Worm (Caenorhabditis elegans) whole organism, mixed stage, embryonic: ENCODE measurements around the gene egl-43.

Experiments used
- M03D4.4 ChIP-seq: sonication (generic microtip); optimal IDR thresholded peaks from 2 replicates; lab custom pipeline; 2017; ENCODE audit warnings: mild to moderate bottlenecking, missing genetic modification characterization, missing compliant biosample characterization
- bed-3 ChIP-seq: fragments of 200-800 bp; sonication (Bioruptor generic); optimal IDR thresholded peaks from 3 replicates; lab custom pipeline; 2018; ENCODE audit warnings: mild to moderate bottlenecking, missing genetic modification characterization, moderate library complexity, missing compliant biosample characterization
- blmp-1 ChIP-seq: fragments of 150-350 bp; optimal IDR thresholded peaks from 2 replicates; lab custom pipeline; 2014; ENCODE audit warnings: missing biosample characterization, missing genetic modification characterization
- ceh-39 ChIP-seq: fragments of 150-350 bp; optimal IDR thresholded peaks from 2 replicates; lab custom pipeline; 2014; ENCODE audit warnings: missing biosample characterization, missing genetic modification characterization
- ceh-43 ChIP-seq: fragments of 200-800 bp; sonication (Bioruptor generic); optimal IDR thresholded peaks from 2 replicates; lab custom pipeline; 2018; ENCODE audit warnings: mild to moderate bottlenecking, missing genetic modification characterization, moderate library complexity, missing compliant biosample characterization
- ceh-83 ChIP-seq: fragments of 200-800 bp; sonication (Bioruptor generic); optimal IDR thresholded peaks from 2 replicates; lab custom pipeline; 2018; ENCODE audit warnings: mild to moderate bottlenecking, missing genetic modification characterization, missing compliant biosample characterization
- cnd-1 ChIP-seq: fragments of 200-800 bp; sonication (Bioruptor generic); optimal IDR thresholded peaks from 2 replicates; lab custom pipeline; 2018; ENCODE audit warnings: mild to moderate bottlenecking, missing genetic modification characterization, missing compliant biosample characterization
- drap-1 ChIP-seq: fragments of 200-800 bp; sonication (Bioruptor generic); optimal IDR thresholded peaks from 3 replicates; lab custom pipeline; 2018; ENCODE audit warnings: mild to moderate bottlenecking, missing genetic modification characterization, missing compliant biosample characterization
- elt-1 ChIP-seq: sonication (generic microtip); optimal IDR thresholded peaks from 2 replicates; lab custom pipeline; 2017; ENCODE audit warnings: missing genetic modification characterization, mild to moderate bottlenecking, missing compliant biosample characterization, antibody characterized with exemption, moderate library complexity, borderline replicate concordance; ENCODE audit not compliant: insufficient read depth
- elt-3 ChIP-seq: fragments of 150-350 bp; optimal IDR thresholded peaks from 2 replicates; lab custom pipeline; 2014; ENCODE audit warnings: missing biosample characterization, missing genetic modification characterization
- flh-1 ChIP-seq: fragments of 200-800 bp; sonication (Bioruptor generic); optimal IDR thresholded peaks from 2 replicates; lab custom pipeline; 2018; ENCODE audit warnings: mild to moderate bottlenecking, missing genetic modification characterization, moderate library complexity, missing compliant biosample characterization
- ham-2 ChIP-seq: fragments of 200-800 bp; sonication (Bioruptor generic); optimal IDR thresholded peaks from 2 replicates; lab custom pipeline; 2018; ENCODE audit warnings: mild to moderate bottlenecking, missing genetic modification characterization, missing compliant biosample characterization
- hlh-1 ChIP-seq: fragments of 150-350 bp; optimal IDR thresholded peaks from 2 replicates; lab custom pipeline; 2014; ENCODE audit warnings: missing biosample characterization, missing genetic modification reagents, missing genetic modification characterization
- lin-32 ChIP-seq: fragments of 200-800 bp; sonication (Bioruptor generic); optimal IDR thresholded peaks from 2 replicates; lab custom pipeline; 2018; ENCODE audit warnings: mild to moderate bottlenecking, missing genetic modification characterization, missing compliant biosample characterization
- lsy-2 ChIP-seq: fragments of 150-350 bp; optimal IDR thresholded peaks from 2 replicates; lab custom pipeline; 2014; ENCODE audit warnings: missing biosample characterization, missing genetic modification characterization
- mab-5 ChIP-seq: fragments of 150-350 bp; optimal IDR thresholded peaks from 2 replicates; lab custom pipeline; 2014; ENCODE audit warnings: missing biosample characterization, missing genetic modification characterization
- mep-1 ChIP-seq: fragments of 150-350 bp; optimal IDR thresholded peaks from 2 replicates; lab custom pipeline; 2017; ENCODE audit warnings: missing biosample characterization, missing genetic modification reagents, missing genetic modification characterization, inconsistent platforms
- nhr-12 ChIP-seq: fragments of 150-350 bp; optimal IDR thresholded peaks from 2 replicates; lab custom pipeline; 2014; ENCODE audit warnings: missing biosample characterization, missing genetic modification characterization
- nhr-2 ChIP-seq: fragments of 150-350 bp; optimal IDR thresholded peaks from 2 replicates; lab custom pipeline; 2014; ENCODE audit warnings: missing biosample characterization, missing genetic modification characterization
- nhr-237 ChIP-seq: fragments of 150-350 bp; optimal IDR thresholded peaks from 2 replicates; lab custom pipeline; 2014; ENCODE audit warnings: missing biosample characterization, missing genetic modification characterization
- nhr-28 ChIP-seq: fragments of 150-350 bp; optimal IDR thresholded peaks from 2 replicates; lab custom pipeline; 2014; ENCODE audit warnings: missing biosample characterization, missing genetic modification characterization
- pha-4 ChIP-seq: fragments of 150-350 bp; optimal IDR thresholded peaks from 2 replicates; lab custom pipeline; 2018; ENCODE audit warnings: missing biosample characterization, missing genetic modification reagents, missing genetic modification characterization
- sem-2 ChIP-seq: fragments of 200-800 bp; sonication (Bioruptor generic); optimal IDR thresholded peaks from 2 replicates; lab custom pipeline; 2018; ENCODE audit warnings: mild to moderate bottlenecking, missing genetic modification characterization, missing compliant biosample characterization
- sptf-1 ChIP-seq: sonication (generic microtip); optimal IDR thresholded peaks from 2 replicates; lab custom pipeline; 2017; ENCODE audit warnings: mild to moderate bottlenecking, missing genetic modification characterization, moderate library complexity, missing compliant biosample characterization
- tbx-8 ChIP-seq: fragments of 200-800 bp; sonication (Bioruptor generic); optimal IDR thresholded peaks from 2 replicates; lab custom pipeline; 2018; ENCODE audit warnings: mild to moderate bottlenecking, missing genetic modification characterization, moderate library complexity, missing compliant biosample characterization
- unc-120 ChIP-seq: sonication (generic microtip); optimal IDR thresholded peaks from 2 replicates; lab custom pipeline; 2017; ENCODE audit warnings: missing genetic modification characterization, missing compliant biosample characterization; ENCODE audit not compliant: poor library complexity, severe bottlenecking
- unc-39 ChIP-seq: fragments of 150-350 bp; optimal IDR thresholded peaks from 2 replicates; lab custom pipeline; 2014; ENCODE audit warnings: missing biosample characterization, missing genetic modification characterization
- zip-8 ChIP-seq: fragments of 150-350 bp; optimal IDR thresholded peaks from 2 replicates; lab custom pipeline; 2014; ENCODE audit warnings: missing biosample characterization, missing genetic modification characterization
- ztf-11 ChIP-seq: fragments of 150-350 bp; optimal IDR thresholded peaks from 2 replicates; lab custom pipeline; 2014; ENCODE audit warnings: missing biosample characterization, missing genetic modification characterization

Gene egl-43

DNA sequence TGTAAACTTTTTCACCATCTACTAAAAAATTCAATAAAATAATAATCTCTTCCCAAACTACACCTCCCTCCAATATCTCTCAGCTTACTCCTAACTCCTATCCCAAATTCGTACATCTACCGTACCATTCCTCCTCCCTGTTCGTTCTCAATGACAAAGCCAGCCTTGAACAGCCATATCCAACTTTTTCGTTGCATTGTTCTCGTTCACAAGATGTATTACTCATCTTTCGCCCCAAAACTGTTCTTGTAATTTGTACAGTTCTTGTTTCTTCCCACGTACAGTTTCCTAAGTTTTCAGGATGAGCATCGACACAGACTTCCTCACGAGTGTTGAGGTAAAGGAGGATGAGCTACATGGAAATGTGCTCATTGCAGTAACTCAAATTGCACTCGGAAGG, at the start of gene egl-43:
egl-43 (plus strand) TSS at position 301 of the 400 bp plus-strand sequence.
- TF ChIP-seq sem-2 (GFP tag; lab: Kevin White, UChicago) (no peak), pha-4 (tag; lab: Kevin White, UChicago) (no peak), zip-8 (tag; lab: Kevin White, UChicago) (no peak), ceh-83 (GFP tag; lab: Kevin White, UChicago) (no peak), ceh-39 (tag; lab: Kevin White, UChicago) (no peak), mab-5 (tag; lab: Kevin White, UChicago) (no peak), nhr-28 (tag; lab: Kevin White, UChicago) (no peak), mep-1 (tag; lab: Kevin White, UChicago) (no peak), ceh-43 (GFP tag; lab: Kevin White, UChicago) (no peak), lsy-2 (tag; lab: Kevin White, UChicago) (no peak), sptf-1 (tag; lab: Kevin White, UChicago) (no peak), ham-2 (GFP tag; lab: Kevin White, UChicago) (no peak), elt-1 (no peak), flh-1 (GFP tag; lab: Kevin White, UChicago) (no peak), nhr-2 (no peak), bed-3 (GFP tag; lab: Kevin White, UChicago) (no peak), M03D4.4 (no peak), unc-39 (tag; lab: Kevin White, UChicago) (no peak), tbx-8 (GFP tag; lab: Kevin White, UChicago) (no peak)

DNA sequence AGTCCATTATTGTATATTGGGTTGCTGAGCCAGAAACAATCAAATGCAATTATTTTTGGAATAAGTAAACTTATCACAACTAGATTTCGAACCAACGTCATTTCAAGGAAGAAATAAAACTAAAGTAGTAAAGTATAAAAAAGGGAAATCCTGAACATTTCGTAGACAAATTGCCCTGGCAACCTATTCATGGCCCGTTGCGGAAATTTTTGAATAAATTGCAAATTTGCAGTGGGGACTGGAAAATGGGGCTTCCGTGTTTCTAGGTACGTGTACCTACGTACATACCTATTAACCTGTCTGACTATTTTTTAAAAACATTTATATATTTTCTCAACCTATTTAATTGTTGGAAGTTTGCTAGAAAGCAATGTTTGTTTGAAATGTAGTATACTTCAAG, 40.0 kb upstream of the egl-43 start, which contains the start of gene F26C11.3:
F26C11.3 (minus strand) TSS at position 101 of the 400 bp plus-strand sequence.
- TF ChIP-seq flh-1 (GFP tag; lab: Kevin White, UChicago), result no peak
- TF ChIP-seq mep-1 (tag; lab: Kevin White, UChicago), result no peak
- TF ChIP-seq unc-120 (tag; lab: Kevin White, UChicago), result no peak
- TF ChIP-seq M03D4.4, result no peak
- TF ChIP-seq lsy-2 (tag; lab: Kevin White, UChicago), result no peak
- no peak for TF ChIP-seq zip-8 (tag; lab: Kevin White, UChicago)
- TF ChIP-seq lin-32 (GFP tag; lab: Kevin White, UChicago), result no peak

DNA sequence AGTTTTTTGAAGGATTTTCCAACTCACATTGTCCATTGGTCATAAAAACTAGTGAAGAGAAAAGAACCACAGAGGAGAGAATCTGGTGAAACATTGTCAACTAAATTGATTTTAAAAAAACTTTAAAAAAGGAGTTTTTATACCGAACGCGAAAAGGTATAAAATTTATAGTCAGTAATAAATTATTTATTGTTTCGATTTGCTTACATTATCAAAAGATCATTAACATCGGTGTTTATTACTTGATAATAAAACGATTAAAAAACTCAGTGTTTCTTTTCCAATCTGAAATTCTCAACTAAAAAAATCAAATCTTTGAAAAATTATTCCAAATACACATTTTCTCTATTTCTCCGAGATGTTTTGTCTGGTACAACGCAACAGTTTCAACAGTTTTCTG, 38.8 kb upstream of the egl-43 start, which contains the start of gene F26C11.4:
F26C11.4 (minus strand) TSS at position 101 of the 400 bp plus-strand sequence.
- TF ChIP-seq hlh-1 (tag; lab: Kevin White, UChicago), result no peak
- no peak for TF ChIP-seq nhr-28 (tag; lab: Kevin White, UChicago)
- no peak for TF ChIP-seq sptf-1 (tag; lab: Kevin White, UChicago)
- TF ChIP-seq, all 35 proteins: peak for 0

DNA sequence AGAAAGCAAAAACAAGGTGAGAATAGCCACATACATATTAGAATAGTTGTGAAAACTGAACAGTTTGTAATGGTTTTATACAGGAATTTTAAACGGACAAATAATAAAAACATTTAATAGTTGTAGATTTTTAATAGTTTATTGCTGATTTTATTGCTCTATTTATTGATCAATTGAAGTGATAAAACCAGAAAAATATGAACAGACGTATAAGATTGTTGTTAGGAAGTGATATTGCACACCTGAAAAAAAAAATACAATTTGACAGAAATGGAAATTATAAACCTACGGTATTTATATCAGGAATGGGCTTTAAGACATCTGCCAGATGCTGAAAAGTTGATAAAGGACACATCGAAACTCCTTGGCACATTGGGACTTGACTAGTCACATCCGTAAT, 37.1 kb upstream of the egl-43 start, which contains the start of gene C05C10.8:
C05C10.8 (minus strand) TSS at position 101 of the 400 bp plus-strand sequence.
- no peak for TF ChIP-seq nhr-237 (tag; lab: Kevin White, UChicago)
- TF ChIP-seq blmp-1 (tag; lab: Kevin White, UChicago), result no peak
- TF ChIP-seq lsy-2 (tag; lab: Kevin White, UChicago), result no peak
- no peak for TF ChIP-seq bed-3 (GFP tag; lab: Kevin White, UChicago)
- TF ChIP-seq ztf-11, result no peak
- TF ChIP-seq mep-1 (tag; lab: Kevin White, UChicago), result no peak
- TF ChIP-seq ceh-83 (GFP tag; lab: Kevin White, UChicago), result no peak
- no peak for TF ChIP-seq unc-120 (tag; lab: Kevin White, UChicago)
- TF ChIP-seq ceh-43 (GFP tag; lab: Kevin White, UChicago), result no peak
- no peak for TF ChIP-seq ceh-39 (tag; lab: Kevin White, UChicago)
- no peak for TF ChIP-seq nhr-28 (tag; lab: Kevin White, UChicago)
- TF ChIP-seq hlh-1 (tag; lab: Kevin White, UChicago), result no peak
- TF ChIP-seq nhr-2, result no peak
- no peak for TF ChIP-seq elt-1
- TF ChIP-seq pha-4 (tag; lab: Kevin White, UChicago), result no peak

DNA sequence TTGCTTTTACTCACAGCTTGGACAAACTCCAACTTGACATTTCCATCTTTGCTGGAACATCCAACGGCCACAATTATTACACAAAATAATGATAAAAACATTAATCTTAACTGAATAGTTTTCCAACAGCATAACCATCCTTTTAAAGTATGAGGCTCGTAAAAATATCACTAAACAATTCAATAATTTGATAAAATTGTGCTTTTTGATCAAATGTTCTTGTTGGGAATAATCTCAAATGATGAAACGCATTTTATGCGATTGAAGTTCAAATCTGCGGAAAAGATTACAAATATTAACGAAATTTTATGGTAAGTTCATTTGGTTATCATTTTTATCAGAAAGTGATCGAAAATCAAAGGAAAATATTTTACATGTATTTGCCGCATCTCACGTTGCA, 34.5 kb upstream of the egl-43 start, which contains the start of gene pho-10:
pho-10 (minus strand) TSS at position 101 of the 400 bp plus-strand sequence.
- TF ChIP-seq drap-1 (GFP tag; lab: Kevin White, UChicago) (no peak), nhr-12 (tag; lab: Kevin White, UChicago) (no peak), lsy-2 (tag; lab: Kevin White, UChicago) (no peak), nhr-237 (tag; lab: Kevin White, UChicago) (no peak), cnd-1 (tag; lab: Kevin White, UChicago) (no peak), zip-8 (tag; lab: Kevin White, UChicago) (no peak), ceh-39 (tag; lab: Kevin White, UChicago) (no peak), mep-1 (tag; lab: Kevin White, UChicago) (no peak), M03D4.4 (no peak), flh-1 (GFP tag; lab: Kevin White, UChicago) (no peak), elt-3 (tag; lab: Kevin White, UChicago) (no peak), pha-4 (tag; lab: Kevin White, UChicago) (no peak)
